Fruit fly (Drosophila melanogaster) whole organism, pupa: ENCODE results near the gene hbt.

Experiments
- Ets98B ChIP-seq: fragments of 200-800 bp; sonication (Bioruptor generic); IDR thresholded peaks from 2 replicates; pipeline ENCODE4 v1.3.6; 2022; ENCODE audit warnings: missing biosample characterization, missing genetic modification characterization
- Snoo ChIP-seq: fragments of 200-800 bp; sonication (Bioruptor generic); optimal IDR thresholded peaks from 3 replicates; lab custom pipeline; 2017; ENCODE audit warnings: missing biosample characterization, mild to moderate bottlenecking, missing genetic modification characterization, inconsistent platforms

dm6 chr2L:13362953-13363352 lies 32.0 kb upstream of the hbt start:
- no peak for TF ChIP-seq Snoo
- TF ChIP-seq Ets98B (GFP tag; lab: Robert Waterston, UW), result no peak
